Worm (Caenorhabditis elegans) whole organism, L3 larva: ENCODE measurements around the gene fbxa-74.

Experiments used
- ZK546.5 ChIP-seq: sonication (generic microtip); optimal IDR thresholded peaks from 2 replicates; lab custom pipeline; 2017; ENCODE audit warnings: missing biosample characterization, missing genetic modification characterization
- ama-1 ChIP-seq: fragments of 150-350 bp; optimal IDR thresholded peaks from 2 replicates; lab custom pipeline; 2018
- fkh-10 ChIP-seq: sonication (generic microtip); optimal IDR thresholded peaks from 2 replicates; lab custom pipeline; 2017; ENCODE audit warnings: missing biosample characterization, missing genetic modification reagents, missing genetic modification characterization
- fos-1 ChIP-seq: fragments of 150-350 bp; optimal IDR thresholded peaks from 2 replicates; lab custom pipeline; 2014; ENCODE audit warnings: missing biosample characterization, missing genetic modification characterization
- nhr-23 ChIP-seq: fragments of 150-350 bp; optimal IDR thresholded peaks from 2 replicates; lab custom pipeline; 2014; ENCODE audit warnings: missing biosample characterization, missing genetic modification reagents, missing genetic modification characterization
- nhr-25 ChIP-seq: sonication (generic microtip); optimal IDR thresholded peaks from 2 replicates; lab custom pipeline; 2017; ENCODE audit warnings: missing biosample characterization, missing genetic modification characterization
- nhr-76 ChIP-seq: fragments of 150-350 bp; sonication (generic microtip); optimal IDR thresholded peaks from 5 replicates; lab custom pipeline; 2014; ENCODE audit warnings: missing biosample characterization, missing genetic modification characterization
- pha-4 ChIP-seq: fragments of 150-350 bp; optimal IDR thresholded peaks from 2 replicates; lab custom pipeline; 2014; ENCODE audit warnings: missing biosample characterization, missing genetic modification reagents, missing genetic modification characterization
- skn-1 ChIP-seq: fragments of 150-350 bp; optimal IDR thresholded peaks from 2 replicates; lab custom pipeline; 2014; ENCODE audit warnings: missing biosample characterization, missing genetic modification characterization

DNA sequence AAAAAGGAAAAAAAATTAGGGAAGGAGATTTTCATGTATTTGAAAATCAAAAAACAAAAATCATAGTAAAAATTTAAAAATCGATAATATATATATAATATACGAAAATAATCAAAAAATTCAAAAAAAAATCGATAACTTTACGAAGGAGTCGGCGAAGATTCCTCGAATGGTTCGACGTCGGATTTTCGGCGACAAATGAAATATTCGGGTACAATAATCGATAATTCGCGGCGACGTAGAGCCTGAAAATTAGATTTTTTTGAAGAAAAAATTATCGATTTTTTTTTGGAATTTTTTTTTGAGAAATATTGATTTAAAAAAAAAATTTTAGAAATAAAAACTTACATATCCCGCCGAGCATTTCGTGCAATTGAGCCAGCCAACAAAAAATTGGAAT, 33.4 kb downstream of the fbxa-74 start:
- TF ChIP-seq fos-1 (tag; lab: Kevin White, UChicago) (no peak), nhr-76 (tag; lab: Kevin White, UChicago) (no peak), ama-1 (no peak), pha-4 (tag; lab: Kevin White, UChicago) (no peak), nhr-25 (tag; lab: Kevin White, UChicago) (no peak), fkh-10 (GFP tag; lab: Kevin White, UChicago) (no peak), ZK546.5 (tag; lab: Kevin White, UChicago) (no peak), nhr-23 (tag; lab: Kevin White, UChicago) (no peak), skn-1 (tag; lab: Kevin White, UChicago) (no peak)
